Worm (Caenorhabditis elegans) whole organism, L4/young adult: ENCODE measurements around the gene F54F7.8.

Experiments used
- dao-5 ChIP-seq: sonication (generic microtip); optimal IDR thresholded peaks from 2 replicates; lab custom pipeline; 2016; ENCODE audit warnings: missing genotype, missing genetic modification characterization, moderate library complexity, missing compliant biosample characterization
- him-1 ChIP-seq: sonication (generic microtip); optimal IDR thresholded peaks from 2 replicates; lab custom pipeline; 2016; ENCODE audit warnings: missing genotype, missing genetic modification reagents, missing genetic modification characterization, missing compliant biosample characterization

DNA sequence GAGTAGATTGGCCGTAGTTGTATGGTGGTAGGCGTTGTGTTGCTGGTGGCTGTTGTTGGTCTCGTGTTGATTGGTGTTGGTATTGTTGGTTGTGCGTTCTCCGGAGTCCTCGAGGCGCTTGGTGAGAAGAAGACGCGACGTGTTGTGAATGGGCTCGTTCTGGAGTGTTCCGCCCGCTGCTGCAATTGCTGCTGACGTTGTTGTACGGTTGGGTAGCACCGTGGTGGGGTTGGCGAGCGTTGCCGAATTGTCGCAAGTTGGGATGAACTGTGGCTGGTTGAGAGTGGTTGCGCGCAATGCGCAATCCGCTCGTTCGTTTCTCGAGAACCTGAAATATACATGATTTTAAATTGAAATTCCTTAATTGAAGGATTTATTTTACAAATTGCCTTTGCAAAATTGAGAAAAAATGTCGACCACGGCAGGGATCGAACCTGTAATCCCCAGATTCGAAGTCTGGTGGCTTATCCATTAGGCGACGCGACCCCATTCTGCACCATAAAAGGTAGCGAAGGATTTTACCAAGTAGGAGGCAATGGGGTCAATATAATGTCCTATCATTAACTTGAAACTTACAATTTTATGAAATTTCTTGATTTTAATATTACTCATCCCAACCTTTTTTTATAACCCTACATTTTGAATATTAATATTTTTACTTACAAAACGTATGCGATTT is 48.5 kb downstream of the F54F7.8 start:
- no peak for TF ChIP-seq him-1 (tag; lab: Kevin White, UChicago)
- TF ChIP-seq dao-5 (tag; lab: Kevin White, UChicago), result no peak
